Worm (Caenorhabditis elegans) whole organism, L4/young adult: ENCODE results near the gene T20G5.8.

Experiments
- dao-5 ChIP-seq: sonication (generic microtip); optimal IDR thresholded peaks from 2 replicates; lab custom pipeline; 2016; ENCODE audit warnings: missing genotype, missing genetic modification characterization, moderate library complexity, missing compliant biosample characterization
- him-1 ChIP-seq: sonication (generic microtip); optimal IDR thresholded peaks from 2 replicates; lab custom pipeline; 2016; ENCODE audit warnings: missing genotype, missing genetic modification reagents, missing genetic modification characterization, missing compliant biosample characterization

ce11 chrIII:10202894-10203871 is 4.0 kb downstream of the T20G5.8 start, which contains the start of gene chc-1:
- TF ChIP-seq dao-5 (tag; lab: Kevin White, UChicago), result no peak
- no peak for TF ChIP-seq him-1 (tag; lab: Kevin White, UChicago)
